Worm (Caenorhabditis elegans) whole organism, L4 larva: ENCODE measurements around the gene srh-73.

Experiments used
- aly-2 ChIP-seq: sonication (generic microtip); optimal IDR thresholded peaks from 2 replicates; lab custom pipeline; 2018; ENCODE audit warnings: missing biosample characterization, missing genetic modification characterization
- ama-1 ChIP-seq: fragments of 150-350 bp; optimal IDR thresholded peaks from 2 replicates; lab custom pipeline; 2014; ENCODE audit warnings: inconsistent platforms, mixed read lengths
- ceh-82 ChIP-seq: sonication (generic microtip); optimal IDR thresholded peaks from 2 replicates; lab custom pipeline; 2017; ENCODE audit warnings: missing biosample characterization, missing genetic modification characterization
- daf-12 ChIP-seq: fragments of 150-350 bp; optimal IDR thresholded peaks from 2 replicates; lab custom pipeline; 2014; ENCODE audit warnings: missing biosample characterization, missing genetic modification reagents, missing genetic modification characterization
- fkh-10 ChIP-seq: fragments of 150-350 bp; optimal IDR thresholded peaks from 2 replicates; lab custom pipeline; 2014; ENCODE audit warnings: missing biosample characterization, missing genetic modification reagents, missing genetic modification characterization
- hlh-11 ChIP-seq: fragments of 200-800 bp; sonication (Bioruptor generic); optimal IDR thresholded peaks from 2 replicates; lab custom pipeline; 2018; ENCODE audit warnings: mild to moderate bottlenecking, missing genetic modification characterization, missing compliant biosample characterization
- hlh-30 ChIP-seq: sonication (generic microtip); optimal IDR thresholded peaks from 2 replicates; lab custom pipeline; 2017; ENCODE audit warnings: antibody characterized with exemption, mild to moderate bottlenecking, missing genetic modification characterization, missing compliant biosample characterization; ENCODE audit not compliant: insufficient read depth
- lin-39 ChIP-seq: fragments of 150-350 bp; optimal IDR thresholded peaks from 2 replicates; lab custom pipeline; 2014; ENCODE audit warnings: missing biosample characterization, missing genetic modification reagents, missing genetic modification characterization
- nhr-77 ChIP-seq: fragments of 150-350 bp; optimal IDR thresholded peaks from 2 replicates; lab custom pipeline; 2014; ENCODE audit warnings: missing biosample characterization, missing genetic modification characterization
- snpc-1.2 ChIP-seq: fragments of 200-800 bp; sonication (Bioruptor generic); IDR thresholded peaks from 2 replicates; pipeline ENCODE4 v1.3.6; 2022; ENCODE audit warnings: missing genetic modification reagents, missing genetic modification characterization, missing compliant biosample characterization
- snpc-4 ChIP-seq: fragments of 150-350 bp; optimal IDR thresholded peaks from 2 replicates; lab custom pipeline; 2014; ENCODE audit warnings: missing biosample characterization, missing genetic modification characterization
- spr-1 ChIP-seq: sonication (generic microtip); optimal IDR thresholded peaks from 2 replicates; lab custom pipeline; 2016; ENCODE audit warnings: mild to moderate bottlenecking, missing genetic modification characterization, missing compliant biosample characterization
- zag-1 ChIP-seq: fragments of 150-350 bp; optimal IDR thresholded peaks from 2 replicates; lab custom pipeline; 2014; ENCODE audit warnings: missing biosample characterization, missing genetic modification characterization

DNA sequence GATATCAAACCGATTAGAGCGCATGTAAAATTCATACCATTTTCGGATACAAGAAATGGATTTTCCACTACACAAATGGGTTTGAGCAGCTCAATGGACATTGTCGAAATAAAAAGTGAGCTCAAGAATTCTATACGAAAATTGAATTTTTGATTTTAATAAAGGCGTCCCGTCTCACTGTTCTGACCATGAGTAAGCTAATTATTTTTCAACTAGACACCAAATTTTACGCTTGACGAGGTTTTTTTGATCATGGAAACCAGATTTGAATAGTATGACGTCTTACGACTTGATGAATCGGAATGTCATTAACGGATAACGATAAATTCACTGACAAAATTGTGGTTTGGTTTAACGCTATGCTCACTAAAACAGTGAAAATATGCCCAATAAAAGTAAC, 4.3 kb downstream of the srh-73 start, which contains the start of gene srh-61:
- TF ChIP-seq lin-39 (tag; lab: Kevin White, UChicago): no peak
- no peak for TF ChIP-seq ceh-82 (tag; lab: Kevin White, UChicago)
- no peak for TF ChIP-seq snpc-1.2 (GFP tag; lab: Robert Waterston, UW)
- no peak for TF ChIP-seq ama-1 (lab: Kevin White, UChicago)
- no peak for TF ChIP-seq fkh-10
- no peak for TF ChIP-seq nhr-77 (tag; lab: Kevin White, UChicago)
- no peak for TF ChIP-seq spr-1 (tag; lab: Kevin White, UChicago)
- TF ChIP-seq hlh-11 (tag; lab: Kevin White, UChicago): no peak
- no peak for TF ChIP-seq hlh-30 (tag; lab: Kevin White, UChicago)
- no peak for TF ChIP-seq daf-12 (tag; lab: Kevin White, UChicago)
- TF ChIP-seq snpc-4 (tag; lab: Kevin White, UChicago): no peak
- no peak for TF ChIP-seq aly-2 (tag; lab: Kevin White, UChicago)
- no peak for TF ChIP-seq zag-1 (tag; lab: Kevin White, UChicago)
